Worm (Caenorhabditis elegans) whole organism, L3 larva: ENCODE measurements around the gene enol-1.

Source experiments
- mdl-1 ChIP-seq: fragments of 150-350 bp; optimal IDR thresholded peaks from 2 replicates; lab custom pipeline; 2014; ENCODE audit warnings: missing biosample characterization, missing genetic modification characterization
- nhr-76 ChIP-seq: fragments of 150-350 bp; sonication (generic microtip); optimal IDR thresholded peaks from 5 replicates; lab custom pipeline; 2014; ENCODE audit warnings: missing biosample characterization, missing genetic modification characterization
- unc-39 ChIP-seq: sonication (generic microtip); optimal IDR thresholded peaks from 4 replicates; lab custom pipeline; 2017; ENCODE audit warnings: missing biosample characterization, missing genetic modification characterization
- ztf-11 ChIP-seq: fragments of 150-350 bp; optimal IDR thresholded peaks from 2 replicates; lab custom pipeline; 2014; ENCODE audit warnings: missing biosample characterization, missing genetic modification characterization

ce11 chrII:8956896-8957295, 26.1 kb downstream of the enol-1 start:
- no peak for TF ChIP-seq ztf-11 (tag; lab: Kevin White, UChicago)
- TF ChIP-seq nhr-76 (tag; lab: Kevin White, UChicago) = no peak
- TF ChIP-seq unc-39 = no peak
- no peak for TF ChIP-seq mdl-1 (tag; lab: Kevin White, UChicago)
